Fruit fly (Drosophila melanogaster) whole organism, pupa: Measurements from ENCODE around the gene Gclm.

Source experiments
- CG14655 ChIP-seq: fragments of 200-800 bp; sonication (Bioruptor generic); optimal IDR thresholded peaks from 3 replicates; lab custom pipeline; 2017; ENCODE audit warnings: mild to moderate bottlenecking, missing biosample characterization, missing genetic modification reagents, missing genetic modification characterization
- CG8159 ChIP-seq: fragments of 200-800 bp; sonication (Bioruptor generic); optimal IDR thresholded peaks from 3 replicates; lab custom pipeline; 2018; ENCODE audit warnings: missing biosample characterization, mild to moderate bottlenecking, missing genetic modification characterization, moderate library complexity

DNA sequence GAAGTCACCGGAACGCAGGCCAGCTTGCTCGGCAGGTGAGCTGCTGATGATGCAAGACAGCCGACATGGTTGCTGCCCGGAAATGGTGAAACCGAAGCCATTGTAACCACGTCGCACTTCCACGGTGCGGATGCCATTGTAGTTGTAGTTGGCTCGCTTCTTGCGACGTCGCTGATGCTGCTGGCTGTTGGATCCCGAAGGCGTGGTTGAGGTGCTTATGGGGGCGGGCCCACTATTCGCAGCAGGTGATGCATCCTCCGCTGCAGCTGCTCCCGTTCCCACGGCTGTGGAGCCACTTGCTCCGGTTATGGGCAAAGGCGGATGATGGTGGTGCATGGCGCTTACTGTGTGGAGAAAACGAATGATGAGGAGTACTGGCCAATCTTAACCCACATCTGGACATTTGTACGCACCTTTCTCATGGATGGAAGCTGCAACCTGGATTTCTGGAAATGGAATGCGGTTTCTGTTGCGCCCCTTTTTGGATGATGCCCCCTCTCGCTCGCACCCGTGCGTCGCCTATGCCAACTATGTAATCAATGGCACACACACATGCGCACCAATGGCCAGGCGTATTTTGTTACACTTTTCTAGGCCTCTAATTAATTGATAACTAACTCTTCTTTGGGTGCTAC lies 47.6 kb downstream of the Gclm start:
- TF ChIP-seq CG8159 (tag; lab: Kevin White, UChicago): no peak
- TF ChIP-seq CG14655 (GFP tag; lab: Kevin White, UChicago): no peak
